Fruit fly (Drosophila melanogaster): Measurements from ENCODE around the gene CG14322.

The CG14322 gene

DNA sequence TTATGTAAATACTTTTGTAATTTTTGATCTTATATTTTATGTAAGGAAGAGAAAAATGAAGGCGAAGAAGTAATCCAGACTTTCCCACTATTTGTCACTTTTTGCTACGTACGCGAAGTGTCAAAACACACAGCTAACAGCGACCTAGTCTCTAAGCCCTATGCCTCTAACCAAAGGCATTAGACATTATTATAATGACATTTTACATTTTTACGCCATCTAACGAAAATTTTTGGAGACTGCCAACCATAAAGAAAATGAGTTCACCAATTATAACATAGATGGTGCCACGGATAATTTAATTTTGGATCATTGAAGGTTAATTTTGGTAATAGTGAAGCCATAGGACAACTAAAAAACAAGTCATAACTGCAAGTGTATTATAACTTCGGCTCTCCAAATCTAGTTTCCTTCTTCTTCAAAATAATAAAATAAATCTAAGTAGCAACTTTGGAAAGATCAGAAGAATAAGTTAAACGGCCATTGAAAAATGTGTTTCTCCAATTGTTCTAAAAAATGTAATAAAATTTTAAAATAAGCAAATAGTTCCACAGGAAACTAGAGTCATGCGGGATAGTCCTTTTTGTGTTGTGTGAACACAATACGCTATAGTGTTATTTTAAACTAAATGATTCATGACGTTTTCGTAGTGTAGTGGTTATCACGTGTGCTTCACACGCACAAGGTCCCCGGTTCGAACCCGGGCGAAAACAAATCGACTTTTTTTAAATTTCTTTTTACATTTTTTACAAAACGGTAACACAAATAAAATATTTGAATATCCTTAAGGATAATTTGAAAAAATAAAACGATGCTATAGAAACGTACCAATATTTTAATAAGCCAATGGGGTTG, 30.1 kb upstream of the CG14322 start (continued):
- TF ChIP-seq dimm (GFP tag; IDR thresholded peaks at IDR 0.05) (no peak), CG3065 (GFP tag; optimal IDR thresholded peaks at IDR 0.05) (no peak), disco-r (GFP tag; optimal IDR thresholded peaks at IDR 0.05) (peak; percentile 7), sug (tag; optimal IDR thresholded peaks at IDR 0.05) (no peak), ftz-f1 (GFP tag; optimal IDR thresholded peaks at IDR 0.05) (peak; percentile 76), CG12155 (GFP tag; optimal IDR thresholded peaks at IDR 0.05) (no peak), Mad (GFP tag; optimal IDR thresholded peaks at IDR 0.05) (no peak), CG8388 (GFP tag; optimal IDR thresholded peaks at IDR 0.05) (no peak), Sry-δ (GFP tag; optimal IDR thresholded peaks at IDR 0.05) (no peak), CG10209 (GFP tag; optimal IDR thresholded peaks at IDR 0.05) (no peak), CG18764 (GFP tag; optimal IDR thresholded peaks at IDR 0.05) (no peak), Hey (tag; optimal IDR thresholded peaks at IDR 0.05) (no peak), CG4617 (GFP tag; optimal IDR thresholded peaks at IDR 0.05; ENCODE audit: borderline replicate concordance) (no peak), onecut (GFP tag; IDR thresholded peaks at IDR 0.05) (no peak), CG10565 (GFP tag; optimal IDR thresholded peaks at IDR 0.05) (no peak), usp (GFP tag; optimal IDR thresholded peaks at IDR 0.05) (no peak), Dek (tag; optimal IDR thresholded peaks at IDR 0.05) (peak; percentile 89), cad (GFP tag; optimal IDR thresholded peaks at IDR 0.05) (no peak), CG13123 (GFP tag; optimal IDR thresholded peaks at IDR 0.05) (no peak), knrl (GFP tag; IDR thresholded peaks at IDR 0.05; ENCODE audit: partially characterized antibody) (peak; percentile 20; the same call in 1 of the 3 replicates), MESR4 (GFP tag; optimal IDR thresholded peaks at IDR 0.05) (no peak), CG12391 (tag; optimal IDR thresholded peaks at IDR 0.05) (no peak), CG14050 (GFP tag; IDR thresholded peaks at IDR 0.05) (no peak), CG6654 (GFP tag; optimal IDR thresholded peaks at IDR 0.05) (no peak), C15 (GFP tag; IDR thresholded peaks at IDR 0.05) (no peak), Doc2 (GFP tag; IDR thresholded peaks at IDR 0.05) (no peak), CG4328 (GFP tag; optimal IDR thresholded peaks at IDR 0.05) (no peak), crc (GFP tag; optimal IDR thresholded peaks at IDR 0.05) (no peak), TFAM (GFP tag; optimal IDR thresholded peaks at IDR 0.05) (no peak), repo (GFP tag; optimal IDR thresholded peaks at IDR 0.05) (no peak), CG31388 (GFP tag; optimal IDR thresholded peaks at IDR 0.05) (no peak), CG32532 (GFP tag; IDR thresholded peaks at IDR 0.05) (peak; percentile 62; the same call in 1 of the 2 replicates), gt (GFP tag; IDR thresholded peaks at IDR 0.05) (no peak), HLH54F (GFP tag; optimal IDR thresholded peaks at IDR 0.05) (no peak), caup (GFP tag; optimal IDR thresholded peaks at IDR 0.05; ENCODE audit: severe bottlenecking) (no peak), CG10321 (GFP tag; IDR thresholded peaks at IDR 0.05) (no peak), nerfin-1 (tag; optimal IDR thresholded peaks at IDR 0.05) (no peak), lola (GFP tag; optimal IDR thresholded peaks at IDR 0.05) (no peak), nau (GFP tag; optimal IDR thresholded peaks at IDR 0.05) (peak; percentile 20), CG7928 (GFP tag; optimal IDR thresholded peaks at IDR 0.05) (no peak), Sox102F (GFP tag; optimal IDR thresholded peaks at IDR 0.05) (no peak), CG1792 (GFP tag; optimal IDR thresholded peaks at IDR 0.05) (no peak), CG4854 (GFP tag; optimal IDR thresholded peaks at IDR 0.05) (no peak), CG7786 (GFP tag; optimal IDR thresholded peaks at IDR 0.05) (no peak), CG9876 (GFP tag; optimal IDR thresholded peaks at IDR 0.05) (no peak), CG17612 (GFP tag; IDR thresholded peaks at IDR 0.05) (no peak), NFAT (GFP tag; IDR thresholded peaks at IDR 0.05) (peak; percentile 49; the same call in 1 of the 2 replicates), sens-2 (GFP tag; IDR thresholded peaks at IDR 0.05) (no peak), cato (GFP tag; optimal IDR thresholded peaks at IDR 0.05; ENCODE audit: borderline replicate concordance) (no peak), CG7839 (tag; optimal IDR thresholded peaks at IDR 0.05) (no peak)
